Worm (Caenorhabditis elegans): Measurements from ENCODE around the gene clec-190.

The clec-190 gene

ce11 chrIV:15127731-15128130 lies 1.8 kb upstream of the clec-190 start, which contains the start of gene M199.9:
Gene M199.9, minus strand, starts transcription at chrIV:15127831.
- TF ChIP-seq hmbx-1 (tag; optimal IDR thresholded peaks at IDR 0.05) (no peak), flt-1 (GFP tag; IDR thresholded peaks at IDR 0.05) (no peak), aly-1 (tag; optimal IDR thresholded peaks at IDR 0.05) (no peak)

- no peak for TF ChIP-seq aly-1 (tag; optimal IDR thresholded peaks at IDR 0.05)
- TF ChIP-seq hmg-4 (GFP tag; optimal IDR thresholded peaks at IDR 0.05) = no peak
- no peak for TF ChIP-seq pes-1 (GFP tag; IDR thresholded peaks at IDR 0.05)
- TF ChIP-seq hnd-1 (tag; optimal IDR thresholded peaks at IDR 0.05) = no peak
- TF ChIP-seq tra-4 (tag; optimal IDR thresholded peaks at IDR 0.05) = no peak
- TF ChIP-seq hmbx-1 (tag; optimal IDR thresholded peaks at IDR 0.05) = no peak
- no peak for TF ChIP-seq flt-1 (GFP tag; IDR thresholded peaks at IDR 0.05)
- TF ChIP-seq ets-7 (tag; optimal IDR thresholded peaks at IDR 0.05) = no peak
- TF ChIP-seq ceh-36 (tag; optimal IDR thresholded peaks at IDR 0.05) = no peak
- TF ChIP-seq tbx-11 (GFP tag; IDR thresholded peaks at IDR 0.05) = no peak
- no peak for TF ChIP-seq F13C5.2 (tag; optimal IDR thresholded peaks at IDR 0.05)
- no peak for TF ChIP-seq sea-1 (GFP tag; conservative IDR thresholded peaks at IDR 0.05)
- TF ChIP-seq ama-1 (optimal IDR thresholded peaks at IDR 0.05) = no peak
- TF ChIP-seq ceh-13 (GFP tag; optimal IDR thresholded peaks at IDR 0.05) = no peak
These were observed 3.0 kb downstream of the clec-190 start, which contains the start of gene M199.7 for ce11 chrIV:15122882-15123281. Gene M199.7, plus strand, starts transcription at chrIV:15123182.

ce11 chrIV:15120746-15121145 lies 5.2 kb downstream of the clec-190 start, which contains the start of gene clec-189:
Gene clec-189, plus strand, starts transcription at chrIV:15120837.
- TF ChIP-seq ets-7 (tag; optimal IDR thresholded peaks at IDR 0.05) (no peak), hmg-4 (GFP tag; optimal IDR thresholded peaks at IDR 0.05) (no peak), flt-1 (GFP tag; IDR thresholded peaks at IDR 0.05) (no peak), B0310.2 (tag; optimal IDR thresholded peaks at IDR 0.05) (no peak), tbx-11 (GFP tag; IDR thresholded peaks at IDR 0.05) (no peak), ceh-13 (GFP tag; optimal IDR thresholded peaks at IDR 0.05) (no peak), aly-1 (tag; optimal IDR thresholded peaks at IDR 0.05) (no peak), F13C5.2 (tag; optimal IDR thresholded peaks at IDR 0.05) (no peak), pes-1 (GFP tag; IDR thresholded peaks at IDR 0.05) (no peak), scrt-1 (GFP tag; IDR thresholded peaks at IDR 0.05) (no peak), tra-4 (tag; optimal IDR thresholded peaks at IDR 0.05) (no peak), sea-1 (GFP tag; conservative IDR thresholded peaks at IDR 0.05) (no peak), tbx-37 (GFP tag; conservative IDR thresholded peaks at IDR 0.05) (no peak), ceh-36 (tag; optimal IDR thresholded peaks at IDR 0.05) (no peak), ama-1 (optimal IDR thresholded peaks at IDR 0.05) (no peak)

- no peak for TF ChIP-seq aly-1 (tag; optimal IDR thresholded peaks at IDR 0.05)
- no peak for TF ChIP-seq tbx-37 (GFP tag; conservative IDR thresholded peaks at IDR 0.05)
- no peak for TF ChIP-seq tbx-11 (GFP tag; IDR thresholded peaks at IDR 0.05)
- no peak for TF ChIP-seq pes-1 (GFP tag; IDR thresholded peaks at IDR 0.05)
These were observed 6.7 kb downstream of the clec-190 start for ce11 chrIV:15119268-15119667.

ce11 chrIV:15118390-15118789 lies 7.5 kb downstream of the clec-190 start, which contains the start of gene M199.136:
Gene M199.136, plus strand, starts transcription at chrIV:15118690.
- TF ChIP-seq flt-1 (GFP tag; IDR thresholded peaks at IDR 0.05) (no peak), ceh-13 (GFP tag; optimal IDR thresholded peaks at IDR 0.05) (no peak), tbx-37 (GFP tag; conservative IDR thresholded peaks at IDR 0.05) (no peak)

- TF ChIP-seq B0310.2 (tag; optimal IDR thresholded peaks at IDR 0.05) = no peak
- TF ChIP-seq hmg-4 (GFP tag; optimal IDR thresholded peaks at IDR 0.05) = no peak
- TF ChIP-seq flt-1 (GFP tag; IDR thresholded peaks at IDR 0.05) = no peak
These were observed 11.6 kb downstream of the clec-190 start, which contains the start of gene M199.135 for ce11 chrIV:15114324-15114723. Gene M199.135, plus strand, starts transcription at chrIV:15114624.

ce11 chrIV:15113117-15113516 lies 12.8 kb downstream of the clec-190 start, which contains the start of gene M199.134:
Gene M199.134, minus strand, starts transcription at chrIV:15113217.
- no peak for TF ChIP-seq tra-4 (tag; optimal IDR thresholded peaks at IDR 0.05)
- no peak for TF ChIP-seq tbx-37 (GFP tag; conservative IDR thresholded peaks at IDR 0.05)
- TF ChIP-seq flt-1 (GFP tag; IDR thresholded peaks at IDR 0.05) = no peak
- TF ChIP-seq hnd-1 (tag; optimal IDR thresholded peaks at IDR 0.05) = no peak
- TF ChIP-seq B0310.2 (tag; optimal IDR thresholded peaks at IDR 0.05) = no peak
- no peak for TF ChIP-seq sea-1 (GFP tag; conservative IDR thresholded peaks at IDR 0.05)
- TF ChIP-seq ceh-13 (GFP tag; optimal IDR thresholded peaks at IDR 0.05) = no peak
- TF ChIP-seq pes-1 (GFP tag; IDR thresholded peaks at IDR 0.05) = no peak
- TF ChIP-seq hmbx-1 (tag; optimal IDR thresholded peaks at IDR 0.05) = no peak
- no peak for TF ChIP-seq ets-7 (tag; optimal IDR thresholded peaks at IDR 0.05)
- TF ChIP-seq F13C5.2 (tag; optimal IDR thresholded peaks at IDR 0.05) = no peak
- TF ChIP-seq aly-1 (tag; optimal IDR thresholded peaks at IDR 0.05) = no peak
- TF ChIP-seq ceh-36 (tag; optimal IDR thresholded peaks at IDR 0.05) = no peak
- no peak for TF ChIP-seq scrt-1 (GFP tag; IDR thresholded peaks at IDR 0.05)
- TF ChIP-seq tbx-11 (GFP tag; IDR thresholded peaks at IDR 0.05) = no peak
- no peak for TF ChIP-seq ama-1 (optimal IDR thresholded peaks at IDR 0.05)
- TF ChIP-seq hmg-4 (GFP tag; optimal IDR thresholded peaks at IDR 0.05) = no peak

- TF ChIP-seq ceh-13 (GFP tag; optimal IDR thresholded peaks at IDR 0.05) (no peak), tbx-37 (GFP tag; conservative IDR thresholded peaks at IDR 0.05) (no peak), aly-1 (tag; optimal IDR thresholded peaks at IDR 0.05) (no peak)
These were observed 17.4 kb downstream of the clec-190 start, which contains the start of gene M199.2 for ce11 chrIV:15108475-15108874. Gene M199.2, plus strand, starts transcription at chrIV:15108775.

- TF ChIP-seq F13C5.2 (tag; optimal IDR thresholded peaks at IDR 0.05) = peak; percentile 31
- TF ChIP-seq ets-7 (tag; optimal IDR thresholded peaks at IDR 0.05) = no peak
- TF ChIP-seq tra-4 (tag; optimal IDR thresholded peaks at IDR 0.05) = no peak
- TF ChIP-seq ceh-13 (GFP tag; optimal IDR thresholded peaks at IDR 0.05) = no peak
- TF ChIP-seq scrt-1 (GFP tag; IDR thresholded peaks at IDR 0.05) = no peak
- TF ChIP-seq pes-1 (GFP tag; IDR thresholded peaks at IDR 0.05) = no peak
These were observed 18.7 kb downstream of the clec-190 start for ce11 chrIV:15107218-15107617.

Data from whole organism, early embryonic.